Fruit fly (Drosophila melanogaster) whole organism, pupa: ENCODE results near the gene Bdbt.
A peak's percentile ranks its signal among the peaks of the same experiment; 100 is the strongest.

ENCODE experiments used
- CG10348 ChIP-seq: fragments of 200-800 bp; sonication (Bioruptor generic); IDR thresholded peaks from 2 replicates; pipeline ENCODE4 v1.3.6; 2022; ENCODE audit warnings: missing biosample characterization, missing genetic modification characterization
- CG12605 ChIP-seq: fragments of 200-800 bp; sonication (Bioruptor generic); IDR thresholded peaks from 2 replicates; pipeline ENCODE4 v1.3.6; 2022; ENCODE audit warnings: missing biosample characterization, missing genetic modification characterization
- CG13204 ChIP-seq: fragments of 200-800 bp; sonication (Bioruptor generic); optimal IDR thresholded peaks from 2 replicates; lab custom pipeline; 2018; ENCODE audit warnings: missing biosample characterization, mild to moderate bottlenecking, missing genetic modification characterization, moderate library complexity
- CG14655 ChIP-seq: fragments of 200-800 bp; sonication (Bioruptor generic); optimal IDR thresholded peaks from 3 replicates; lab custom pipeline; 2017; ENCODE audit warnings: mild to moderate bottlenecking, missing biosample characterization, missing genetic modification reagents, missing genetic modification characterization
- CG15710 ChIP-seq: fragments of 200-800 bp; sonication (Bioruptor generic); optimal IDR thresholded peaks from 2 replicates; lab custom pipeline; 2018; ENCODE audit warnings: missing biosample characterization, mild to moderate bottlenecking, missing genetic modification characterization, moderate library complexity
- CG17806 ChIP-seq: fragments of 200-800 bp; sonication (Bioruptor generic); optimal IDR thresholded peaks from 2 replicates; lab custom pipeline; 2018; ENCODE audit warnings: missing biosample characterization, mild to moderate bottlenecking, missing genetic modification characterization, moderate library complexity
- CG32121 ChIP-seq: fragments of 200-800 bp; sonication (Bioruptor generic); IDR thresholded peaks from 2 replicates; pipeline ENCODE4 v1.3.6; 2022; ENCODE audit warnings: missing biosample characterization, missing genetic modification characterization
- CG34367 ChIP-seq: fragments of 200-800 bp; sonication (Bioruptor generic); optimal IDR thresholded peaks from 2 replicates; lab custom pipeline; 2018; ENCODE audit warnings: missing biosample characterization, mild to moderate bottlenecking, missing genetic modification characterization
- CG4496 ChIP-seq: fragments of 200-800 bp; sonication (Bioruptor generic); IDR thresholded peaks from 3 replicates; pipeline ENCODE4 v1.3.6; 2022; ENCODE audit warnings: missing biosample characterization, missing genetic modification characterization
- CG8159 ChIP-seq: fragments of 200-800 bp; sonication (Bioruptor generic); optimal IDR thresholded peaks from 3 replicates; lab custom pipeline; 2018; ENCODE audit warnings: missing biosample characterization, mild to moderate bottlenecking, missing genetic modification characterization, moderate library complexity
- CG8301 ChIP-seq: fragments of 200-800 bp; sonication (Bioruptor generic); optimal IDR thresholded peaks from 2 replicates; lab custom pipeline; 2018; ENCODE audit warnings: missing biosample characterization, mild to moderate bottlenecking, missing genetic modification characterization
- CG9948 ChIP-seq: fragments of 200-800 bp; sonication (Bioruptor generic); optimal IDR thresholded peaks from 2 replicates; lab custom pipeline; 2018; ENCODE audit warnings: missing biosample characterization, mild to moderate bottlenecking, missing genetic modification characterization, moderate library complexity
- D1 ChIP-seq: fragments of 200-800 bp; sonication (Bioruptor generic); optimal IDR thresholded peaks from 2 replicates; lab custom pipeline; 2018; ENCODE audit warnings: missing biosample characterization, mild to moderate bottlenecking, missing genetic modification characterization, moderate library complexity
- EcR ChIP-seq: fragments of 200-800 bp; sonication (Bioruptor generic); optimal IDR thresholded peaks from 3 replicates; lab custom pipeline; 2019; ENCODE audit warnings: missing biosample characterization, missing genetic modification characterization, mild to moderate bottlenecking, moderate library complexity, missing genetic modification reagents
- Ets98B ChIP-seq: fragments of 200-800 bp; sonication (Bioruptor generic); IDR thresholded peaks from 2 replicates; pipeline ENCODE4 v1.3.6; 2022; ENCODE audit warnings: missing biosample characterization, missing genetic modification characterization
- Pif1A ChIP-seq: fragments of 200-800 bp; sonication (Bioruptor generic); optimal IDR thresholded peaks from 3 replicates; lab custom pipeline; 2016; ENCODE audit warnings: missing biosample characterization, missing genetic modification characterization
- Pif1B ChIP-seq: fragments of 200-800 bp; sonication (Bioruptor generic); optimal IDR thresholded peaks from 3 replicates; lab custom pipeline; 2016; ENCODE audit warnings: missing biosample characterization, missing genetic modification characterization
- Snoo ChIP-seq: fragments of 200-800 bp; sonication (Bioruptor generic); optimal IDR thresholded peaks from 3 replicates; lab custom pipeline; 2017; ENCODE audit warnings: missing biosample characterization, mild to moderate bottlenecking, missing genetic modification characterization, inconsistent platforms
- fd96Ca ChIP-seq: fragments of 200-800 bp; sonication (Bioruptor generic); IDR thresholded peaks from 3 replicates; pipeline ENCODE4 v1.3.6; 2022; ENCODE audit warnings: missing biosample characterization, missing genetic modification characterization
- gl ChIP-seq: fragments of 200-800 bp; sonication (Bioruptor generic); optimal IDR thresholded peaks from 2 replicates; lab custom pipeline; 2018; ENCODE audit warnings: missing biosample characterization, mild to moderate bottlenecking, missing genetic modification characterization
- rn ChIP-seq: fragments of 200-800 bp; sonication (Bioruptor generic); IDR thresholded peaks from 2 replicates; pipeline ENCODE4 v1.3.6; 2022; ENCODE audit warnings: missing biosample characterization, missing genetic modification characterization

Gene Bdbt

dm6 chr3R:21129617-21130016 lies 11.0 kb upstream of the Bdbt start, which contains the start of gene Obp93a:
TSS of gene Obp93a (minus strand) at chr3R:21129717.
- TF ChIP-seq CG17806 (tag; lab: Kevin White, UChicago) (no peak), CG8301 (no peak), rn (GFP tag; lab: Robert Waterston, UW) (no peak), gl (tag; lab: Kevin White, UChicago) (no peak), CG10348 (GFP tag; lab: Robert Waterston, UW) (no peak), Ets98B (GFP tag; lab: Robert Waterston, UW) (no peak), EcR (no peak), Pif1A (GFP tag; lab: Kevin White, UChicago) (no peak), CG13204 (GFP tag; lab: Kevin White, UChicago) (no peak), fd96Ca (GFP tag; lab: Robert Waterston, UW) (no peak)

dm6 chr3R:21127352-21127985 lies 8.8 kb upstream of the Bdbt start, which contains the start of the genes slmb and CG5793:
TSS of gene slmb (minus strand) at chr3R:21127485.
TSS of gene CG5793 (plus strand) at chr3R:21127573.
- TF ChIP-seq Snoo (tag; lab: Kevin White, UChicago) (peak; percentile 53), CG32121 (GFP tag; lab: Robert Waterston, UW) (peak; percentile 27; the same call in 1 of the 2 replicates), Ets98B (GFP tag; lab: Robert Waterston, UW) (peak; percentile 34; the same call in 1 of the 2 replicates), D1 (tag; lab: Kevin White, UChicago) (no peak), CG4496 (GFP tag; lab: Robert Waterston, UW) (peak; percentile 77; the same call in 2 of the 3 replicates), CG13204 (GFP tag; lab: Kevin White, UChicago) (no peak), CG15710 (tag; lab: Kevin White, UChicago) (peak; percentile 13), fd96Ca (GFP tag; lab: Robert Waterston, UW) (peak; percentile 12; the same call in 1 of the 3 replicates)

dm6 chr3R:21126673-21127284 lies 8.1 kb upstream of the Bdbt start:
- TF ChIP-seq CG8159 = no peak
- peak; percentile 66 for TF ChIP-seq EcR

- TF ChIP-seq CG8301 (no peak), EcR (peak; percentile 96)
Measured at dm6 chr3R:21124225-21124624, 5.6 kb upstream of the Bdbt start.

- TF ChIP-seq CG12605 (GFP tag; lab: Robert Waterston, UW) (no peak), CG17806 (tag; lab: Kevin White, UChicago) (no peak), gl (tag; lab: Kevin White, UChicago) (no peak), CG32121 (GFP tag; lab: Robert Waterston, UW) (no peak), D1 (tag; lab: Kevin White, UChicago) (no peak), Pif1B (GFP tag; lab: Kevin White, UChicago) (no peak), Ets98B (GFP tag; lab: Robert Waterston, UW) (no peak)
Measured at dm6 chr3R:21116057-21116456, 2.6 kb downstream of the Bdbt start, which contains the start of gene ppan. TSS of gene ppan (plus strand) at chr3R:21116254.

- peak; percentile 92 for TF ChIP-seq CG4496 (GFP tag; lab: Robert Waterston, UW)
- no peak for TF ChIP-seq EcR
- peak; percentile 61 for TF ChIP-seq CG8159
- TF ChIP-seq rn (GFP tag; lab: Robert Waterston, UW) = peak; percentile 38; the same call in 1 of the 2 replicates
- peak; percentile 78 for TF ChIP-seq Pif1B (GFP tag; lab: Kevin White, UChicago)
- 0 out of 2 replicates have a peak, but pooled peaks have one; percentile 10 for TF ChIP-seq CG10348 (GFP tag; lab: Robert Waterston, UW)
- TF ChIP-seq CG15710 (tag; lab: Kevin White, UChicago) = peak; percentile 49
- TF ChIP-seq CG9948 (tag; lab: Kevin White, UChicago) = peak; percentile 62
- peak; percentile 91 for TF ChIP-seq Ets98B (GFP tag; lab: Robert Waterston, UW)
- TF ChIP-seq gl (tag; lab: Kevin White, UChicago) = peak; percentile 8
- TF ChIP-seq fd96Ca (GFP tag; lab: Robert Waterston, UW) = peak; percentile 88
- TF ChIP-seq CG14655 (GFP tag; lab: Kevin White, UChicago) = no peak
- TF ChIP-seq CG13204 (GFP tag; lab: Kevin White, UChicago) = no peak
- TF ChIP-seq CG17806 (tag; lab: Kevin White, UChicago) = peak; percentile 77
- peak; percentile 56 for TF ChIP-seq Snoo (tag; lab: Kevin White, UChicago)
- no peak for TF ChIP-seq Pif1A (GFP tag; lab: Kevin White, UChicago)
- TF ChIP-seq CG32121 (GFP tag; lab: Robert Waterston, UW) = peak; percentile 86
- TF ChIP-seq CG12605 (GFP tag; lab: Robert Waterston, UW) = peak; percentile 90
- TF ChIP-seq CG8301 = peak; percentile 85
- TF ChIP-seq D1 (tag; lab: Kevin White, UChicago) = no peak
- TF ChIP-seq CG34367 (tag; lab: Kevin White, UChicago) = no peak
- TF ChIP-seq, all 21 proteins: peak for 15
Measured at dm6 chr3R:21112742-21113465, 5.8 kb downstream of the Bdbt start.
